Fruit fly (Drosophila melanogaster) whole organism, embryonic: ENCODE measurements around the gene TfIIA-S.

ENCODE experiments used
- Ada2b ChIP-seq: fragments of 200-800 bp; sonication (Bioruptor generic); IDR thresholded peaks from 2 replicates; pipeline ENCODE4 v1.3.6; 2022; ENCODE audit warnings: missing biosample characterization, missing genetic modification characterization
- Awh ChIP-seq: fragments of 200-800 bp; sonication (Bioruptor generic); IDR thresholded peaks from 2 replicates; pipeline ENCODE4, ENCODE4 v1.3.6; 2022; ENCODE audit warnings: missing biosample characterization, missing genetic modification characterization
- CG10431 ChIP-seq: fragments of 200-800 bp; sonication (Bioruptor generic); optimal IDR thresholded peaks from 3 replicates; lab custom pipeline; 2018; ENCODE audit warnings: missing biosample characterization, mild to moderate bottlenecking, missing genetic modification characterization
- CG10543 ChIP-seq: fragments of 200-800 bp; sonication (Bioruptor generic); optimal IDR thresholded peaks from 3 replicates; lab custom pipeline; 2017; ENCODE audit warnings: missing biosample characterization, mild to moderate bottlenecking, missing genetic modification characterization, moderate library complexity
- CG10654 ChIP-seq: fragments of 200-800 bp; sonication (Bioruptor generic); optimal IDR thresholded peaks from 2 replicates; lab custom pipeline; 2016; ENCODE audit warnings: missing biosample characterization, missing genetic modification characterization
- CG10959 ChIP-seq: fragments of 200-800 bp; sonication (Bioruptor generic); IDR thresholded peaks from 2 replicates; pipeline ENCODE4 v1.3.6; 2022; ENCODE audit warnings: missing biosample characterization, missing genetic modification characterization
- CG11093 ChIP-seq: fragments of 200-800 bp; sonication (Bioruptor generic); IDR thresholded peaks from 3 replicates; pipeline ENCODE4 v1.3.6; 2022; ENCODE audit warnings: missing biosample characterization, missing genetic modification characterization
- CG12071 ChIP-seq: fragments of 200-800 bp; sonication (Bioruptor generic); optimal IDR thresholded peaks from 3 replicates; lab custom pipeline; 2018; ENCODE audit warnings: missing biosample characterization, mild to moderate bottlenecking, missing genetic modification characterization
- CG12769 ChIP-seq: fragments of 200-800 bp; sonication (Bioruptor generic); optimal IDR thresholded peaks from 2 replicates; lab custom pipeline; 2019; ENCODE audit warnings: missing biosample characterization, mild to moderate bottlenecking, missing genetic modification characterization, moderate library complexity
- CG1647 ChIP-seq: fragments of 200-800 bp; sonication (Bioruptor generic); optimal IDR thresholded peaks from 3 replicates; lab custom pipeline; 2016; ENCODE audit warnings: missing biosample characterization, missing genetic modification characterization
- CG18476 ChIP-seq: fragments of 200-800 bp; sonication (Bioruptor generic); optimal IDR thresholded peaks from 2 replicates; lab custom pipeline; 2016; ENCODE audit warnings: missing biosample characterization, mild to moderate bottlenecking, missing genetic modification characterization
- CG2116 ChIP-seq: fragments of 200-800 bp; sonication (Bioruptor generic); optimal IDR thresholded peaks from 3 replicates; lab custom pipeline; 2018; ENCODE audit warnings: missing biosample characterization, mild to moderate bottlenecking, missing genetic modification characterization
- CG30431 ChIP-seq: fragments of 200-800 bp; sonication (Bioruptor generic); optimal IDR thresholded peaks from 2 replicates; lab custom pipeline; 2017; ENCODE audit warnings: missing biosample characterization, missing genetic modification characterization
- CG34376 ChIP-seq: fragments of 200-800 bp; sonication (Bioruptor generic); optimal IDR thresholded peaks from 2 replicates; lab custom pipeline; 2018; ENCODE audit warnings: missing biosample characterization, mild to moderate bottlenecking, missing genetic modification characterization
- CG4617 ChIP-seq: fragments of 200-800 bp; sonication (Bioruptor generic); optimal IDR thresholded peaks from 3 replicates; lab custom pipeline; 2016; ENCODE audit warnings: missing biosample characterization, missing genetic modification characterization, borderline replicate concordance
- CG5180 ChIP-seq: fragments of 200-800 bp; sonication (Bioruptor generic); optimal IDR thresholded peaks from 3 replicates; lab custom pipeline; 2017; ENCODE audit warnings: missing biosample characterization, missing genetic modification characterization, mild to moderate bottlenecking, moderate library complexity, missing genetic modification reagents
- CG6683 ChIP-seq: fragments of 200-800 bp; sonication (Bioruptor generic); optimal IDR thresholded peaks from 2 replicates; lab custom pipeline; 2017; ENCODE audit warnings: missing biosample characterization, mild to moderate bottlenecking, missing genetic modification characterization, missing genetic modification reagents
- CG6689 ChIP-seq: fragments of 200-800 bp; sonication (Bioruptor generic); IDR thresholded peaks from 2 replicates; pipeline ENCODE4 v1.3.6; 2022; ENCODE audit warnings: missing biosample characterization, missing genetic modification characterization
- CG7357 ChIP-seq: fragments of 200-800 bp; sonication (Bioruptor generic); IDR thresholded peaks from 3 replicates; pipeline ENCODE4 v1.3.6; 2022; ENCODE audit warnings: missing biosample characterization, missing genetic modification characterization
- CG8478 ChIP-seq: fragments of >200 bp; optimal IDR thresholded peaks from 2 replicates; lab custom pipeline; 2018
- Dp ChIP-seq: fragments of 200-800 bp; sonication (Bioruptor generic); optimal IDR thresholded peaks from 2 replicates; lab custom pipeline; 2018; ENCODE audit warnings: missing biosample characterization, mild to moderate bottlenecking, missing genetic modification characterization, moderate library complexity
- E2f2 ChIP-seq: fragments of 200-800 bp; sonication (Bioruptor generic); IDR thresholded peaks from 2 replicates; pipeline ENCODE4 v1.3.6; 2022; ENCODE audit warnings: missing biosample characterization, missing genetic modification characterization
- Fer3 ChIP-seq: fragments of 200-800 bp; sonication (Bioruptor generic); optimal IDR thresholded peaks from 2 replicates; lab custom pipeline; 2018; ENCODE audit warnings: missing biosample characterization, mild to moderate bottlenecking, missing genetic modification characterization, moderate library complexity
- GATAe ChIP-seq: fragments of 200-800 bp; sonication (Bioruptor generic); conservative IDR thresholded peaks from 2 replicates; pipeline ENCODE4 v1.3.6; 2022; ENCODE audit warnings: missing biosample characterization, missing genetic modification characterization
- Hr3 ChIP-seq: fragments of 200-800 bp; sonication (Bioruptor generic); optimal IDR thresholded peaks from 3 replicates; lab custom pipeline; 2016; ENCODE audit warnings: missing biosample characterization, missing genetic modification characterization
- Lhr ChIP-seq: fragments of 200-800 bp; sonication (Bioruptor generic); optimal IDR thresholded peaks from 3 replicates; lab custom pipeline; 2017; ENCODE audit warnings: mild to moderate bottlenecking, missing biosample characterization, missing genetic modification reagents, missing genetic modification characterization
- Mad ChIP-seq: fragments of 200-800 bp; sonication (Bioruptor generic); optimal IDR thresholded peaks from 2 replicates; lab custom pipeline; 2016; ENCODE audit warnings: missing biosample characterization, missing genetic modification characterization
- NC2α ChIP-seq: fragments of 200-800 bp; sonication (Bioruptor generic); optimal IDR thresholded peaks from 2 replicates; lab custom pipeline; 2016; ENCODE audit warnings: missing biosample characterization, missing genetic modification characterization
- Ravus ChIP-seq: fragments of 200-800 bp; sonication (Bioruptor generic); IDR thresholded peaks from 2 replicates; pipeline ENCODE4 v1.3.6; 2022; ENCODE audit warnings: missing biosample characterization, missing genetic modification characterization
- bcd ChIP-seq: fragments of 200-800 bp; sonication (Bioruptor generic); optimal IDR thresholded peaks from 2 replicates; lab custom pipeline; 2017; ENCODE audit warnings: missing biosample characterization, mild to moderate bottlenecking, missing genetic modification characterization
- bsh ChIP-seq, 2 experiments: fragments of 200-800 bp; sonication (Bioruptor generic); optimal IDR thresholded peaks; 2 replicates each; lab custom pipeline; 2017 to 2018; ENCODE audit warnings: mild to moderate bottlenecking in 2 of 2, missing biosample characterization in 2 of 2, missing genetic modification characterization in 2 of 2, moderate library complexity in 1 of 2
- cato ChIP-seq: fragments of 200-800 bp; sonication (Bioruptor generic); optimal IDR thresholded peaks from 2 replicates; lab custom pipeline; 2016; ENCODE audit warnings: missing biosample characterization, missing genetic modification characterization, borderline replicate concordance
- caup ChIP-seq: fragments of 200-800 bp; sonication (Bioruptor generic); optimal IDR thresholded peaks from 3 replicates; lab custom pipeline; 2017; ENCODE audit warnings: missing biosample characterization, mild to moderate bottlenecking, missing genetic modification characterization, moderate library complexity; ENCODE audit not compliant: severe bottlenecking
- cwo ChIP-seq: fragments of 200-800 bp; sonication (Bioruptor generic); optimal IDR thresholded peaks from 3 replicates; lab custom pipeline; 2017; ENCODE audit warnings: missing biosample characterization, missing genetic modification characterization, mild to moderate bottlenecking, moderate library complexity, missing genetic modification reagents
- dimm ChIP-seq: fragments of 200-800 bp; sonication (Bioruptor generic); IDR thresholded peaks from 2 replicates; pipeline ENCODE4 v1.3.6; 2022; ENCODE audit warnings: missing biosample characterization, missing genetic modification characterization
- dm ChIP-seq: fragments of 200-800 bp; sonication (Bioruptor generic); optimal IDR thresholded peaks from 3 replicates; lab custom pipeline; 2016; ENCODE audit warnings: missing biosample characterization, missing genetic modification characterization
- exex ChIP-seq: fragments of 200-800 bp; sonication (Bioruptor generic); optimal IDR thresholded peaks from 4 replicates; lab custom pipeline; 2018; ENCODE audit warnings: missing biosample characterization, mild to moderate bottlenecking, missing genetic modification characterization, moderate library complexity
- fd96Cb ChIP-seq: fragments of 200-800 bp; sonication (Bioruptor generic); optimal IDR thresholded peaks from 2 replicates; lab custom pipeline; 2018; ENCODE audit warnings: missing biosample characterization, mild to moderate bottlenecking, missing genetic modification characterization, moderate library complexity
- gt ChIP-seq: fragments of 200-800 bp; sonication (Bioruptor generic); IDR thresholded peaks from 2 replicates; pipeline ENCODE4 v1.3.6; 2022; ENCODE audit warnings: missing biosample characterization, missing genetic modification characterization
- hb ChIP-seq: fragments of 200-800 bp; sonication (Bioruptor generic); IDR thresholded peaks from 3 replicates; pipeline ENCODE4 v1.3.6; 2022; ENCODE audit warnings: missing biosample characterization, missing genetic modification characterization; ENCODE audit not compliant: partially characterized antibody
- kni ChIP-seq: fragments of 200-800 bp; sonication (Bioruptor generic); optimal IDR thresholded peaks from 3 replicates; lab custom pipeline; 2017; ENCODE audit warnings: mild to moderate bottlenecking, missing biosample characterization, missing genetic modification reagents, missing genetic modification characterization
- mirr ChIP-seq: fragments of 200-800 bp; sonication (Bioruptor generic); optimal IDR thresholded peaks from 3 replicates; lab custom pipeline; 2018; ENCODE audit warnings: missing biosample characterization, mild to moderate bottlenecking, missing genetic modification characterization
- sna ChIP-seq: fragments of 200-800 bp; sonication (Bioruptor generic); IDR thresholded peaks from 2 replicates; pipeline ENCODE4 v1.3.6; 2022; ENCODE audit warnings: missing biosample characterization, missing genetic modification characterization; ENCODE audit not compliant: partially characterized antibody
- sug ChIP-seq: fragments of 200-800 bp; optimal IDR thresholded peaks from 2 replicates; lab custom pipeline; 2019; ENCODE audit warnings: missing biosample characterization, mild to moderate bottlenecking, missing genetic modification characterization, moderate library complexity
- tio ChIP-seq: fragments of 200-800 bp; sonication (Bioruptor generic); optimal IDR thresholded peaks from 2 replicates; lab custom pipeline; 2017; ENCODE audit warnings: missing biosample characterization, missing genetic modification characterization, inconsistent platforms
- trh ChIP-seq: fragments of 200-800 bp; sonication (Bioruptor generic); optimal IDR thresholded peaks from 2 replicates; lab custom pipeline; 2016; ENCODE audit warnings: missing biosample characterization, missing genetic modification characterization
- wdn ChIP-seq: fragments of 200-800 bp; sonication (Bioruptor generic); IDR thresholded peaks from 2 replicates; pipeline ENCODE4 v1.3.6; 2022; ENCODE audit warnings: missing biosample characterization, missing genetic modification characterization

The TfIIA-S gene

dm6 chr3R:23939921-23940839 is 49.3 kb upstream of the TfIIA-S start (continued):
- peak; percentile 44 for TF ChIP-seq cato (GFP tag; lab: Kevin White, UChicago)
- TF ChIP-seq CG2116 (GFP tag; lab: Kevin White, UChicago), result peak; percentile 50
- TF ChIP-seq Ada2b (GFP tag; lab: Robert Waterston, UW), result no peak
- TF ChIP-seq dimm, result no peak
- TF ChIP-seq bcd, result peak; percentile 76
- peak; percentile 88 for TF ChIP-seq Lhr (GFP tag; lab: Kevin White, UChicago)
- TF ChIP-seq hb (GFP tag; lab: Robert Waterston, UW), result no peak
- peak; percentile 80 for TF ChIP-seq trh (GFP tag; lab: Kevin White, UChicago)
- TF ChIP-seq CG11093 (GFP tag; lab: Robert Waterston, UW), result peak; percentile 60; the same call in 1 of the 3 replicates
- TF ChIP-seq Hr3 (GFP tag; lab: Kevin White, UChicago), result peak; percentile 28
- no peak for TF ChIP-seq CG8478 (lab: Kevin White, UChicago)
- no peak for TF ChIP-seq wdn (GFP tag; lab: Robert Waterston, UW)
- peak; percentile 85 for TF ChIP-seq CG18476 (GFP tag; lab: Kevin White, UChicago)
- TF ChIP-seq CG30431 (GFP tag; lab: Kevin White, UChicago), result peak; percentile 37
- no peak for TF ChIP-seq sna (GFP tag; lab: Robert Waterston, UW)
- peak; percentile 59 for TF ChIP-seq Mad
- TF ChIP-seq gt (GFP tag; lab: Robert Waterston, UW), result 0 out of 2 replicates have a peak, but pooled peaks have one; percentile 7
- no peak for TF ChIP-seq Dp (GFP tag; lab: Kevin White, UChicago)
- TF ChIP-seq fd96Cb (tag; lab: Kevin White, UChicago), result peak; percentile 61
- peak; percentile 64 for TF ChIP-seq CG6689 (GFP tag; lab: Robert Waterston, UW)
- TF ChIP-seq CG1647 (GFP tag; lab: Kevin White, UChicago), result peak; percentile 78
- peak; percentile 75 for TF ChIP-seq Fer3 (tag; lab: Kevin White, UChicago)

dm6 chr3R:23938564-23939122 is 47.8 kb upstream of the TfIIA-S start:
- TF ChIP-seq bsh (GFP tag; optimal IDR thresholded peaks at IDR 0.05; lab: Kevin White, UChicago) (no peak), CG6683 (GFP tag; lab: Kevin White, UChicago) (no peak), NC2α (GFP tag; lab: Kevin White, UChicago) (no peak), cwo (GFP tag; lab: Kevin White, UChicago) (peak; percentile 39), CG5180 (GFP tag; lab: Kevin White, UChicago) (peak; percentile 1), mirr (GFP tag; lab: Kevin White, UChicago) (peak; percentile 42), CG10431 (peak; percentile 9), CG34376 (GFP tag; lab: Kevin White, UChicago) (peak; percentile 77), Ravus (GFP tag; lab: Robert Waterston, UW) (no peak), CG12071 (GFP tag; lab: Kevin White, UChicago) (peak; percentile 19), E2f2 (GFP tag; lab: Robert Waterston, UW) (peak; percentile 13; the same call in 1 of the 2 replicates), caup (GFP tag; lab: Kevin White, UChicago) (no peak), dm (no peak), exex (tag; lab: Kevin White, UChicago) (peak; percentile 88), tio (GFP tag; lab: Kevin White, UChicago) (no peak), Awh (GFP tag; lab: Robert Waterston, UW) (no peak), kni (GFP tag; lab: Kevin White, UChicago) (no peak), CG4617 (GFP tag; lab: Kevin White, UChicago) (no peak), CG10543 (GFP tag; lab: Kevin White, UChicago) (peak; percentile 34), sug (tag; lab: Kevin White, UChicago) (peak; percentile 62), CG10654 (no peak), CG7357 (GFP tag; lab: Robert Waterston, UW) (no peak), GATAe (peak; percentile 25; the same call in 1 of the 2 replicates), CG12769 (tag; lab: Kevin White, UChicago) (peak; percentile 40), CG10959 (GFP tag; lab: Robert Waterston, UW) (no peak)
